Worm (Caenorhabditis elegans) whole organism, midembryonic: ENCODE results near the gene C48B4.3.

Experiments used
- cog-1 ChIP-seq: sonication (generic microtip); optimal IDR thresholded peaks from 2 replicates; lab custom pipeline; 2016; ENCODE audit warnings: missing genetic modification characterization, missing compliant biosample characterization
- flt-1 ChIP-seq: fragments of 200-800 bp; sonication (Bioruptor generic); IDR thresholded peaks from 2 replicates; pipeline ENCODE4 v1.3.6; 2022; ENCODE audit warnings: missing genetic modification characterization, missing compliant biosample characterization
- klf-2 ChIP-seq: fragments of 200-800 bp; sonication (Bioruptor generic); conservative IDR thresholded peaks from 2 replicates; pipeline ENCODE4 v1.3.6; 2022; ENCODE audit warnings: missing genetic modification reagents, missing genetic modification characterization, missing compliant biosample characterization
- med-1 ChIP-seq: sonication (generic microtip); optimal IDR thresholded peaks from 2 replicates; lab custom pipeline; 2017; ENCODE audit warnings: missing genetic modification characterization, mild to moderate bottlenecking, missing compliant biosample characterization, antibody characterized with exemption, missing genetic modification reagents; ENCODE audit not compliant: insufficient read depth
- ref-1 ChIP-seq: fragments of 200-800 bp; sonication (Bioruptor generic); conservative IDR thresholded peaks from 2 replicates; pipeline ENCODE4 v1.3.6; 2022; ENCODE audit warnings: missing genetic modification reagents, missing genetic modification characterization, missing compliant biosample characterization
- tab-1 ChIP-seq: fragments of 200-800 bp; sonication (Bioruptor generic); IDR thresholded peaks from 2 replicates; pipeline ENCODE4 v1.3.6; 2022; ENCODE audit warnings: missing genetic modification characterization, missing compliant biosample characterization
- ztf-29 ChIP-seq: fragments of 200-800 bp; sonication (Bioruptor generic); IDR thresholded peaks from 2 replicates; pipeline ENCODE4 v1.3.6; 2022; ENCODE audit warnings: missing genetic modification reagents, missing genetic modification characterization, missing compliant biosample characterization

DNA sequence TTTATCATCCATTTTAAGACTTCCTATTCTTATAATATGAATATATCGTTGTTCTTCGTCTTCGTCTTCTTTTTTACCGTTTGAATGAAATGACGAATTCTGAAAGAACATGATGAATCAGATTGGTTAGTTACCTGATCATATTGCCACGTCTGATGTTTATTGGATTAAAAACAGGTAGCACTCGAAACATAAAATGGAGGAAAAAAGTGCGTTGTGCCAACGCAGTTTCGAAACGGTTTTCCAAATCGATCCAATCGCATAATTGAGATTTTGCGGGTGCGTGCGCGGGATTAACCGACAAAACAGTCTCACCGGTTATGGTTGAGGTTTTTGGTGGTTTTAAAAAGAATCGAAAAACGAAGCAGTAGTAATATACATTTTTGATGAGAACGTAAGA, 13.4 kb upstream of the C48B4.3 start, which contains the start of gene rom-2:
- TF ChIP-seq ref-1 (no peak), flt-1 (GFP tag; lab: Robert Waterston, UW) (no peak), tab-1 (GFP tag; lab: Robert Waterston, UW) (no peak), med-1 (no peak), klf-2 (GFP tag; lab: Robert Waterston, UW) (no peak), cog-1 (tag; lab: Kevin White, UChicago) (no peak), ztf-29 (GFP tag; lab: Robert Waterston, UW) (no peak)
